Worm (Caenorhabditis elegans) whole organism, late embryonic: ENCODE data around the gene C16A11.10.

Experiments used
- C08G9.2 ChIP-seq: sonication (generic microtip); optimal IDR thresholded peaks from 2 replicates; lab custom pipeline; 2016; ENCODE audit warnings: mild to moderate bottlenecking, missing genetic modification characterization, moderate library complexity, missing compliant biosample characterization
- K09A11.1 ChIP-seq: sonication (generic microtip); optimal IDR thresholded peaks from 2 replicates; lab custom pipeline; 2017; ENCODE audit warnings: antibody characterized with exemption, mild to moderate bottlenecking, missing genetic modification characterization, missing compliant biosample characterization; ENCODE audit not compliant: insufficient read depth
- Y22D7AL.16 ChIP-seq: sonication (generic microtip); optimal IDR thresholded peaks from 2 replicates; lab custom pipeline; 2016; ENCODE audit warnings: missing genetic modification characterization, missing compliant biosample characterization
- ceh-24 ChIP-seq: sonication (generic microtip); optimal IDR thresholded peaks from 2 replicates; lab custom pipeline; 2016; ENCODE audit warnings: mild to moderate bottlenecking, missing genetic modification characterization, missing compliant biosample characterization
- ceh-34 ChIP-seq: sonication (generic microtip); optimal IDR thresholded peaks from 2 replicates; lab custom pipeline; 2016; ENCODE audit warnings: mild to moderate bottlenecking, missing genetic modification characterization, missing compliant biosample characterization
- ceh-45 ChIP-seq: fragments of 200-800 bp; sonication (Bioruptor generic); IDR thresholded peaks from 2 replicates; pipeline ENCODE4 v1.3.6; 2022; ENCODE audit warnings: missing genetic modification reagents, missing genetic modification characterization, missing compliant biosample characterization
- ceh-48 ChIP-seq: sonication (generic microtip); optimal IDR thresholded peaks from 2 replicates; lab custom pipeline; 2016; ENCODE audit warnings: missing genetic modification characterization, inconsistent platforms, missing compliant biosample characterization
- ceh-6 ChIP-seq: fragments of 200-800 bp; sonication (Bioruptor generic); optimal IDR thresholded peaks from 2 replicates; lab custom pipeline; 2018; ENCODE audit warnings: mild to moderate bottlenecking, missing genetic modification characterization, missing compliant biosample characterization
- ceh-9 ChIP-seq: sonication (generic microtip); optimal IDR thresholded peaks from 2 replicates; lab custom pipeline; 2016; ENCODE audit warnings: mild to moderate bottlenecking, missing genetic modification characterization, inconsistent platforms, missing compliant biosample characterization
- dve-1 ChIP-seq: sonication (generic microtip); optimal IDR thresholded peaks from 2 replicates; lab custom pipeline; 2017; ENCODE audit warnings: antibody characterized with exemption, mild to moderate bottlenecking, missing genetic modification characterization, missing compliant biosample characterization
- elt-2 ChIP-seq: sonication (generic microtip); optimal IDR thresholded peaks from 2 replicates; lab custom pipeline; 2016; ENCODE audit warnings: missing genetic modification reagents, missing genetic modification characterization, missing compliant biosample characterization
- elt-4 ChIP-seq: sonication (generic microtip); optimal IDR thresholded peaks from 2 replicates; lab custom pipeline; 2016; ENCODE audit warnings: missing genetic modification characterization, missing compliant biosample characterization
- fkh-10 ChIP-seq: fragments of 150-350 bp; optimal IDR thresholded peaks from 2 replicates; lab custom pipeline; 2014; ENCODE audit warnings: missing biosample characterization, missing genetic modification reagents, missing genetic modification characterization
- hlh-6 ChIP-seq: sonication (generic microtip); optimal IDR thresholded peaks from 2 replicates; lab custom pipeline; 2016; ENCODE audit warnings: missing genotype, missing genetic modification characterization, missing compliant biosample characterization
- lim-6 ChIP-seq: sonication (generic microtip); optimal IDR thresholded peaks from 2 replicates; lab custom pipeline; 2016; ENCODE audit warnings: missing genetic modification characterization, missing compliant biosample characterization
- madf-2 ChIP-seq: sonication (generic microtip); optimal IDR thresholded peaks from 2 replicates; lab custom pipeline; 2017; ENCODE audit warnings: missing genetic modification characterization, missing compliant biosample characterization
- mec-3 ChIP-seq: sonication (generic microtip); optimal IDR thresholded peaks from 2 replicates; lab custom pipeline; 2016; ENCODE audit warnings: borderline replicate concordance, missing genetic modification characterization, missing compliant biosample characterization
- pag-3 ChIP-seq: sonication (generic microtip); optimal IDR thresholded peaks from 2 replicates; lab custom pipeline; 2016; ENCODE audit warnings: missing compliant biosample characterization, missing genetic modification characterization, borderline replicate concordance
- pat-9 ChIP-seq: fragments of 200-800 bp; sonication (Bioruptor generic); optimal IDR thresholded peaks from 2 replicates; lab custom pipeline; 2018; ENCODE audit warnings: mild to moderate bottlenecking, missing genetic modification characterization, moderate library complexity, missing compliant biosample characterization
- pha-2 ChIP-seq: sonication (generic microtip); optimal IDR thresholded peaks from 2 replicates; lab custom pipeline; 2017; ENCODE audit warnings: mild to moderate bottlenecking, missing genetic modification characterization, missing compliant biosample characterization
- pqm-1 ChIP-seq: sonication (generic microtip); optimal IDR thresholded peaks from 2 replicates; lab custom pipeline; 2016; ENCODE audit warnings: missing genetic modification characterization, missing compliant biosample characterization
- ref-2 ChIP-seq: sonication (generic microtip); optimal IDR thresholded peaks from 2 replicates; lab custom pipeline; 2016; ENCODE audit warnings: missing genetic modification characterization, missing compliant biosample characterization
- sox-2 ChIP-seq: fragments of 200-800 bp; sonication (Bioruptor generic); IDR thresholded peaks from 2 replicates; pipeline ENCODE4 v1.3.6; 2022; ENCODE audit warnings: missing genetic modification reagents, missing genetic modification characterization, missing compliant biosample characterization
- tbx-2 ChIP-seq: sonication (generic microtip); optimal IDR thresholded peaks from 2 replicates; lab custom pipeline; 2016; ENCODE audit warnings: missing genetic modification characterization, missing compliant biosample characterization
- ttx-3 ChIP-seq: sonication (generic microtip); optimal IDR thresholded peaks from 2 replicates; lab custom pipeline; 2016; ENCODE audit warnings: missing genetic modification reagents, missing genetic modification characterization, missing compliant biosample characterization
- unc-42 ChIP-seq: sonication (generic microtip); optimal IDR thresholded peaks from 2 replicates; lab custom pipeline; 2016; ENCODE audit warnings: missing genotype, missing genetic modification characterization, missing compliant biosample characterization

Gene C16A11.10

ce11 chrII:4267711-4268110 is 36.5 kb downstream of the C16A11.10 start:
- TF ChIP-seq sox-2 (GFP tag; lab: Robert Waterston, UW) (no peak), ceh-24 (tag; lab: Kevin White, UChicago) (no peak), madf-2 (tag; lab: Kevin White, UChicago) (no peak), tbx-2 (tag; lab: Kevin White, UChicago) (no peak)

ce11 chrII:4275637-4276252 is 44.6 kb downstream of the C16A11.10 start, which contains the start of gene npr-42:
TSS of gene npr-42 (plus strand) at chrII:4276202.
- no peak for TF ChIP-seq ceh-6 (GFP tag; lab: Kevin White, UChicago)
- no peak for TF ChIP-seq lim-6
- no peak for TF ChIP-seq sox-2 (GFP tag; lab: Robert Waterston, UW)
- TF ChIP-seq pqm-1 (tag; lab: Kevin White, UChicago), result no peak
- TF ChIP-seq pha-2, result no peak

- TF ChIP-seq ceh-6 (GFP tag; lab: Kevin White, UChicago), result no peak
- TF ChIP-seq unc-42 (tag; lab: Kevin White, UChicago), result peak; percentile 41
- TF ChIP-seq ref-2, result no peak
- no peak for TF ChIP-seq elt-4
- no peak for TF ChIP-seq pat-9
These were observed 45.7 kb downstream of the C16A11.10 start for ce11 chrII:4276924-4277323.

ce11 chrII:4277639-4278038 is 46.5 kb downstream of the C16A11.10 start:
- peak; percentile 80 for TF ChIP-seq dve-1 (tag; lab: Kevin White, UChicago)
- no peak for TF ChIP-seq elt-2 (tag; lab: Kevin White, UChicago)
- TF ChIP-seq K09A11.1 (tag; lab: Kevin White, UChicago), result no peak
- TF ChIP-seq hlh-6 (tag; lab: Kevin White, UChicago), result no peak
- TF ChIP-seq pha-2, result no peak

- TF ChIP-seq fkh-10 (GFP tag; lab: Kevin White, UChicago) (no peak), ttx-3 (no peak), ceh-9 (tag; lab: Kevin White, UChicago) (no peak), ceh-34 (tag; lab: Kevin White, UChicago) (no peak), Y22D7AL.16 (tag; lab: Kevin White, UChicago) (no peak), mec-3 (tag; lab: Kevin White, UChicago) (no peak), pag-3 (tag; lab: Kevin White, UChicago) (no peak), C08G9.2 (tag; lab: Kevin White, UChicago) (no peak), ceh-48 (tag; lab: Kevin White, UChicago) (no peak), ceh-45 (GFP tag; lab: Robert Waterston, UW) (no peak), ceh-6 (GFP tag; lab: Kevin White, UChicago) (no peak), tbx-2 (tag; lab: Kevin White, UChicago) (no peak)
These were observed 50.6 kb downstream of the C16A11.10 start, which contains the start of gene C01F1.5 for ce11 chrII:4281743-4282142. TSS of gene C01F1.5 (minus strand) at chrII:4281845.
